Fruit fly (Drosophila melanogaster): ENCODE data around the gene CG15370.

Gene CG15370

dm6 chrX:9214576-9214975 lies 10.7 kb upstream of the CG15370 start, which contains the start of gene Obp8a:
Gene Obp8a, plus strand, starts transcription at chrX:9214876.
- TF ChIP-seq CG32121 (GFP tag; IDR thresholded peaks at IDR 0.05) (no peak), CG8301 (tag; optimal IDR thresholded peaks at IDR 0.05) (no peak), D1 (tag; optimal IDR thresholded peaks at IDR 0.05) (no peak), CG14655 (GFP tag; optimal IDR thresholded peaks at IDR 0.05) (no peak), CG17806 (tag; optimal IDR thresholded peaks at IDR 0.05) (no peak), EcR (GFP tag; optimal IDR thresholded peaks at IDR 0.05) (no peak), CG12605 (GFP tag; IDR thresholded peaks at IDR 0.05) (no peak), Ets98B (GFP tag; IDR thresholded peaks at IDR 0.05) (no peak), Pif1A (GFP tag; optimal IDR thresholded peaks at IDR 0.05) (no peak), Pif1B (GFP tag; optimal IDR thresholded peaks at IDR 0.05) (no peak), CG34367 (tag; optimal IDR thresholded peaks at IDR 0.05) (no peak), CG9948 (tag; optimal IDR thresholded peaks at IDR 0.05) (no peak)

- no peak for TF ChIP-seq EcR (GFP tag; optimal IDR thresholded peaks at IDR 0.05)
- TF ChIP-seq Snoo (tag; optimal IDR thresholded peaks at IDR 0.05), result no peak
- TF ChIP-seq CG32121 (GFP tag; IDR thresholded peaks at IDR 0.05), result no peak
- TF ChIP-seq Pif1A (GFP tag; optimal IDR thresholded peaks at IDR 0.05), result no peak
- TF ChIP-seq Pif1B (GFP tag; optimal IDR thresholded peaks at IDR 0.05), result no peak
- no peak for TF ChIP-seq CG8159 (tag; optimal IDR thresholded peaks at IDR 0.05)
- TF ChIP-seq gl (tag; optimal IDR thresholded peaks at IDR 0.05), result no peak
- no peak for TF ChIP-seq rn (GFP tag; IDR thresholded peaks at IDR 0.05)
- no peak for TF ChIP-seq CG13204 (GFP tag; optimal IDR thresholded peaks at IDR 0.05)
- TF ChIP-seq fd96Ca (GFP tag; IDR thresholded peaks at IDR 0.05), result no peak
- no peak for TF ChIP-seq CG8301 (tag; optimal IDR thresholded peaks at IDR 0.05)
- TF ChIP-seq CG4496 (GFP tag; IDR thresholded peaks at IDR 0.05), result no peak
- TF ChIP-seq Ets98B (GFP tag; IDR thresholded peaks at IDR 0.05), result no peak
- TF ChIP-seq D1 (tag; optimal IDR thresholded peaks at IDR 0.05), result no peak
- TF ChIP-seq CG34367 (tag; optimal IDR thresholded peaks at IDR 0.05), result no peak
- TF ChIP-seq CG15710 (tag; optimal IDR thresholded peaks at IDR 0.05), result no peak
- no peak for TF ChIP-seq CG9948 (tag; optimal IDR thresholded peaks at IDR 0.05)
- TF ChIP-seq CG12605 (GFP tag; IDR thresholded peaks at IDR 0.05), result no peak
Measured at dm6 chrX:9215485-9215884, 9.8 kb upstream of the CG15370 start, which contains the start of gene CG15368. Gene CG15368, plus strand, starts transcription at chrX:9215785.

dm6 chrX:9216572-9216971 lies 8.7 kb upstream of the CG15370 start, which contains the start of gene CG15369:
Gene CG15369, plus strand, starts transcription at chrX:9216872.
- no peak for TF ChIP-seq gl (tag; optimal IDR thresholded peaks at IDR 0.05)

- TF ChIP-seq CG13204 (GFP tag; optimal IDR thresholded peaks at IDR 0.05) (no peak), CG8159 (tag; optimal IDR thresholded peaks at IDR 0.05) (no peak), Pif1B (GFP tag; optimal IDR thresholded peaks at IDR 0.05) (no peak), Pif1A (GFP tag; optimal IDR thresholded peaks at IDR 0.05) (no peak), CG14655 (GFP tag; optimal IDR thresholded peaks at IDR 0.05) (peak; percentile 60), CG12605 (GFP tag; IDR thresholded peaks at IDR 0.05) (peak; percentile 34; the same call in 1 of the 2 replicates), CG17806 (tag; optimal IDR thresholded peaks at IDR 0.05) (no peak), CG32121 (GFP tag; IDR thresholded peaks at IDR 0.05) (peak; percentile 75), CG8301 (tag; optimal IDR thresholded peaks at IDR 0.05) (peak; percentile 44), D1 (tag; optimal IDR thresholded peaks at IDR 0.05) (no peak), CG15710 (tag; optimal IDR thresholded peaks at IDR 0.05) (no peak), fd96Ca (GFP tag; IDR thresholded peaks at IDR 0.05) (peak; percentile 78; the same call in 2 of the 3 replicates), CG10348 (GFP tag; IDR thresholded peaks at IDR 0.05) (peak; percentile 66), CG34367 (tag; optimal IDR thresholded peaks at IDR 0.05) (no peak), CG4496 (GFP tag; IDR thresholded peaks at IDR 0.05) (peak; percentile 83), EcR (GFP tag; optimal IDR thresholded peaks at IDR 0.05) (no peak), Ets98B (GFP tag; IDR thresholded peaks at IDR 0.05) (peak; percentile 79), rn (GFP tag; IDR thresholded peaks at IDR 0.05) (no peak), gl (tag; optimal IDR thresholded peaks at IDR 0.05) (no peak), CG9948 (tag; optimal IDR thresholded peaks at IDR 0.05) (peak; percentile 16)
Measured at dm6 chrX:9220434-9220833, 4.8 kb upstream of the CG15370 start.

dm6 chrX:9223182-9223581 lies 2.1 kb upstream of the CG15370 start, which contains the start of gene t:
Gene t, minus strand, starts transcription at chrX:9223257.
- TF ChIP-seq CG14655 (GFP tag; optimal IDR thresholded peaks at IDR 0.05) (peak; percentile 26), CG12605 (GFP tag; IDR thresholded peaks at IDR 0.05) (no peak), Ets98B (GFP tag; IDR thresholded peaks at IDR 0.05) (peak; percentile 31; the same call in 1 of the 2 replicates)

dm6 chrX:9224423-9224822 lies 814 bp upstream of the CG15370 start:
- no peak for TF ChIP-seq CG9948 (tag; optimal IDR thresholded peaks at IDR 0.05)
- TF ChIP-seq gl (tag; optimal IDR thresholded peaks at IDR 0.05), result no peak
- TF ChIP-seq CG4496 (GFP tag; IDR thresholded peaks at IDR 0.05), result 0 out of 3 replicates have a peak, but pooled peaks have one; percentile 20

DNA sequence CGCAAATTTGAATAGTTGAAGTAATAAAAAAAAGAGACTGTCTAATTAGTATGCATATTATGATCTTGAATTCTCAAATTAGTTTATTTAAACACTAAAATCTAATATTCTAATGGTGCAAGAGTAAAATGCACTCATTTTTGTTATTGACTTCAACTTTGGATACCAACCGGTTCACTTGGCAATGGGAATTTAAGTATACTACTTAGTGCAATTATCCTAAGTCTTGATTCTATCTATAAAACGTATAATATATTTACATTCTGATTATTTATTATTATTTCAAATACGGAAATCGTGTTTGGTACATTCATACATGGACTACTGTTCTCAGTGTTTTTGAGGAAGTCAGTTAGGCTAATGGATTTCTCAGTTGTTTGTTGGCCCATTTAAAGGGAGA lies 1.6 kb downstream of the CG15370 start, which contains the start of gene Gr8a:
TSS of gene Gr8a (plus strand) at position 301 of the 400 bp plus-strand sequence.
- no peak for TF ChIP-seq CG8159 (tag; optimal IDR thresholded peaks at IDR 0.05)
- TF ChIP-seq fd96Ca (GFP tag; IDR thresholded peaks at IDR 0.05), result no peak
